Worm (Caenorhabditis elegans) whole organism, L4/young adult: ENCODE results near the gene R07E4.3.

Source experiments
- W03F9.2 ChIP-seq: fragments of 150-350 bp; optimal IDR thresholded peaks from 2 replicates; lab custom pipeline; 2014; ENCODE audit warnings: missing biosample characterization, missing genetic modification characterization
- him-1 ChIP-seq: sonication (generic microtip); optimal IDR thresholded peaks from 2 replicates; lab custom pipeline; 2016; ENCODE audit warnings: missing genotype, missing genetic modification reagents, missing genetic modification characterization, missing compliant biosample characterization

DNA sequence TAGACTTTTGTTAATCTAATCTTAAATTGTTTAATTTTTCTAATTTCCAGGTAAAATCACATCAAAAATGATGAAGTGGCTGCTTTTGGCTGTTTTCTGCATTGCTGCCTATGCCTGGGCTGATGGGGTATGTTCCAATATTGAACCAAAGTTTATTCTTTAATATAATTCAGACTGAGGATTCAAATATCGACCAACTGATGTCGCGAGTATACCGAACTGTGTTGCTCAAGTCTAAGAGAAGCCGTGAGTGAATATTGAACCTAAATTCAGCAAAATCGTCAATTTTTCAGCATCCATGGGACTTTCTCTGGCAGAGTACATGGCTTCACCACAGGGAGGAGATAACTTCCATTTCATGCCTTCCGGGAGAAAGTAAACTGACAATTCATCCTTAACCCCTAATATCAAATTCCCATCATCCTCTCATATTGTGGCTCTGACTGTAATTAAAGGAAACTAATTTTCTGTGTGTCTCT, 48.6 kb upstream of the R07E4.3 start, which contains the start of gene nlp-49:
- no peak for TF ChIP-seq him-1 (tag; lab: Kevin White, UChicago)
- no peak for TF ChIP-seq W03F9.2
